Worm (Caenorhabditis elegans): ENCODE measurements around the gene Y51B9A.9.

ce11 chrII:9372393-9372792 is 25.0 kb downstream of the Y51B9A.9 start, which contains the start of gene C06C3.3:
- TF ChIP-seq ztf-23 (GFP tag; IDR thresholded peaks at IDR 0.05) (no peak), tab-1 (GFP tag; IDR thresholded peaks at IDR 0.05) (no peak), cog-1 (tag; optimal IDR thresholded peaks at IDR 0.05) (no peak)

All from whole organism, midembryonic.